Worm (Caenorhabditis elegans) whole organism, L4/young adult: ENCODE measurements around the gene B0495.7.

Source experiments
- W03F9.2 ChIP-seq: fragments of 150-350 bp; optimal IDR thresholded peaks from 2 replicates; lab custom pipeline; 2014; ENCODE audit warnings: missing biosample characterization, missing genetic modification characterization
- dao-5 ChIP-seq: sonication (generic microtip); optimal IDR thresholded peaks from 2 replicates; lab custom pipeline; 2016; ENCODE audit warnings: missing genotype, missing genetic modification characterization, moderate library complexity, missing compliant biosample characterization
- him-1 ChIP-seq: sonication (generic microtip); optimal IDR thresholded peaks from 2 replicates; lab custom pipeline; 2016; ENCODE audit warnings: missing genotype, missing genetic modification reagents, missing genetic modification characterization, missing compliant biosample characterization

- TF ChIP-seq him-1 (tag; lab: Kevin White, UChicago) (no peak), dao-5 (tag; lab: Kevin White, UChicago) (no peak), W03F9.2 (tag; lab: Kevin White, UChicago) (no peak)
These were observed 42.0 kb downstream of the B0495.7 start for ce11 chrII:7663028-7663427.
